Fruit fly (Drosophila melanogaster): Measurements from ENCODE around the gene Naglu.

Naglu gene

DNA sequence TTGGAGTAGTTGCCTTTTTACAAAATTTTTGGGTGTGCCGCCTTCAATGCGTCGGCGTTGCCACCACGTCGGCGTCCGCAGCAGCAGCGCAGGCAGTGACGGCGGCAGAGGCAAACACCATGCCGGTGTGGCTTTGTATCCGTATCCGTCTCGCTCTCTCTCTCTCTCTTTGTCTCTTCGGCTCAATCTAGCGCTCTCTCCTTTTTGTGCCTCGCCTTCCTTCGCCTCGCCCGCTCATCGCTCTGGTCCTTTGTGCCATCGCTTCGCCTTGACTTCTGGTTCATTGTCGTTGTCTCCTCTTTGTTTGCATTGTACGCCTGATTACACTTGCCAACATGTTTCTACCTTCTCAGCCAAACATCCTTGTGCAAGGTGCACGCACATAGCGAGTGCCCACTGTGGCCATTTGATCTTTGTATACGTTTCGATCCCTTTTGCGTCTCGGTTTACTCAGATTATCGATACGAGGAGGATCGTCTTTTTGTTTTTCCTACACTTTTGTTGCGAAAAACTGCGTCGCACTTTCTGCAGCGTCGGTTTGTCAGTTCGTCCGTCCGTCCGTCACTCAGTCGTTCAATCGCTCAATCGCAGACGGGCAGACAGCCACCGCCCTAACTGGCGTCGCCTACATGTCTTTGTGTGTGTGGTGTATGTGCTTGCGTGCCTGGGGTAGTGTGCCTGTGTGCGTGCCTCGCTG lies 4.8 kb upstream of the Naglu start (continued):
- no peak for TF ChIP-seq gt (GFP tag; IDR thresholded peaks at IDR 0.05)
- no peak for TF ChIP-seq repo (GFP tag; optimal IDR thresholded peaks at IDR 0.05)
- no peak for TF ChIP-seq CG3847 (GFP tag; IDR thresholded peaks at IDR 0.05)
- no peak for TF ChIP-seq CG2199 (GFP tag; IDR thresholded peaks at IDR 0.05)
- TF ChIP-seq br (optimal IDR thresholded peaks at IDR 0.05): no peak
- no peak for TF ChIP-seq CG13123 (GFP tag; optimal IDR thresholded peaks at IDR 0.05)
- no peak for TF ChIP-seq nau (GFP tag; optimal IDR thresholded peaks at IDR 0.05)
- peak; percentile 82 for TF ChIP-seq CG1832 (GFP tag; optimal IDR thresholded peaks at IDR 0.05)
- TF ChIP-seq CG4820 (GFP tag; optimal IDR thresholded peaks at IDR 0.05): no peak
- TF ChIP-seq CG11695 (GFP tag; IDR thresholded peaks at IDR 0.05): no peak
- TF ChIP-seq HmgZ (tag; optimal IDR thresholded peaks at IDR 0.05): no peak
- no peak for TF ChIP-seq CG18764 (GFP tag; optimal IDR thresholded peaks at IDR 0.05)
- TF ChIP-seq CG7786 (GFP tag; optimal IDR thresholded peaks at IDR 0.05): no peak
- TF ChIP-seq Camta (GFP tag; optimal IDR thresholded peaks at IDR 0.05): no peak
- TF ChIP-seq bab2 (GFP tag; optimal IDR thresholded peaks at IDR 0.05): peak; percentile 6
- TF ChIP-seq al (GFP tag; IDR thresholded peaks at IDR 0.05): no peak
- no peak for TF ChIP-seq sd (tag; optimal IDR thresholded peaks at IDR 0.05)
- no peak for TF ChIP-seq CG11696 (GFP tag; IDR thresholded peaks at IDR 0.05)
- TF ChIP-seq ind (GFP tag; optimal IDR thresholded peaks at IDR 0.05): no peak
- no peak for TF ChIP-seq Fer1 (GFP tag; optimal IDR thresholded peaks at IDR 0.05)
- TF ChIP-seq CG11560 (tag; IDR thresholded peaks at IDR 0.05): no peak
- TF ChIP-seq CG1024 (GFP tag; IDR thresholded peaks at IDR 0.05): 0 out of 2 replicates have a peak, but pooled peaks have one; percentile 11
- TF ChIP-seq Nf-YB (GFP tag; optimal IDR thresholded peaks at IDR 0.05): no peak
- no peak for TF ChIP-seq bcd (GFP tag; optimal IDR thresholded peaks at IDR 0.05)
- no peak for TF ChIP-seq pita (GFP tag; optimal IDR thresholded peaks at IDR 0.05)
- no peak for TF ChIP-seq Oli (tag; optimal IDR thresholded peaks at IDR 0.05)
- TF ChIP-seq sens (GFP tag): peak; percentile 72
- no peak for TF ChIP-seq CG12769 (tag; optimal IDR thresholded peaks at IDR 0.05)
- TF ChIP-seq onecut (GFP tag; IDR thresholded peaks at IDR 0.05): no peak
- TF ChIP-seq Doc2 (GFP tag; IDR thresholded peaks at IDR 0.05): no peak
- TF ChIP-seq CG4360 (GFP tag; IDR thresholded peaks at IDR 0.05): no peak
- peak; percentile 4 for TF ChIP-seq CG6813 (GFP tag; optimal IDR thresholded peaks at IDR 0.05)
- no peak for TF ChIP-seq run (tag; optimal IDR thresholded peaks at IDR 0.05)
- TF ChIP-seq bsh (GFP tag; optimal IDR thresholded peaks at IDR 0.05): peak in 1 of 2 experiments; percentile 70
- TF ChIP-seq CG6854 (GFP tag; optimal IDR thresholded peaks at IDR 0.05): no peak
- peak; percentile 34 for TF ChIP-seq CG2120 (GFP tag; optimal IDR thresholded peaks at IDR 0.05)
- no peak for TF ChIP-seq CG11723 (GFP tag; optimal IDR thresholded peaks at IDR 0.05)
- peak in 1 of 2 experiments; percentile 1 for TF ChIP-seq dpn (GFP tag; optimal IDR thresholded peaks at IDR 0.05)
- TF ChIP-seq CG5180 (GFP tag; optimal IDR thresholded peaks at IDR 0.05): no peak
- TF ChIP-seq tna (GFP tag; IDR thresholded peaks at IDR 0.05; ENCODE audit: partially characterized antibody): no peak
- TF ChIP-seq Dll (GFP tag; IDR thresholded peaks at IDR 0.05; ENCODE audit: partially characterized antibody): no peak
- peak; percentile 20 for TF ChIP-seq trem (tag; optimal IDR thresholded peaks at IDR 0.05)
- no peak for TF ChIP-seq B-H2 (GFP tag; optimal IDR thresholded peaks at IDR 0.05)
- TF ChIP-seq hbn (GFP tag; IDR thresholded peaks at IDR 0.05; ENCODE audit: partially characterized antibody): 0 out of 2 replicates have a peak, but pooled peaks have one; percentile 15
- no peak for TF ChIP-seq CG7987 (GFP tag; optimal IDR thresholded peaks at IDR 0.05)
- TF ChIP-seq chif (GFP tag; optimal IDR thresholded peaks at IDR 0.05): no peak
- TF ChIP-seq Gug (GFP tag; IDR thresholded peaks at IDR 0.05): no peak
- TF ChIP-seq CG4707 (GFP tag; optimal IDR thresholded peaks at IDR 0.05): no peak
- no peak for TF ChIP-seq sens-2 (GFP tag; IDR thresholded peaks at IDR 0.05)
- TF ChIP-seq Deaf1 (tag; optimal IDR thresholded peaks at IDR 0.05): peak; percentile 43
- TF ChIP-seq CG10959 (GFP tag; IDR thresholded peaks at IDR 0.05): no peak

Measured in whole organism, embryonic.